Worm (Caenorhabditis elegans): ENCODE results near the gene fipr-12.

fipr-12 gene

DNA sequence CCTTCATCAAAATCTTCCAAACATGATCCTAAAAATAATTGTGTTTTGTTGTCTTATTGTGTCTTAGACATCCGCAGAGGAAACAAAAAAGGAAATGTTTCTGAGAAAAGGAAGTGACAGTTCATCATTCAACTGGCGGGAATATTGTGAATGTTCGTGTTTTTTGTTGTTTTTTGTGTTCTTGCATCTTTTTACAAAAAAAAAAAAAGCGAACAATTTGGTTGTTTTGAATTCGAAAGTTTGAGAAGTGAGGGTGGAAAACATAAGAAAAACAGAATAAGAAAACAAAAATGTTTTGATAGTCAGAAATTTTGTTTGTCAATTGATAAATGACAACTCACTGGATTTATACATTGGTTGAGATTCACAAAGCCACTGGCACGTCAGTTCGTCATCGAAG is 33.5 kb upstream of the fipr-12 start:
- TF ChIP-seq mls-2 (tag; optimal IDR thresholded peaks at IDR 0.05) (no peak), ham-2 (GFP tag; optimal IDR thresholded peaks at IDR 0.05) (no peak), unc-39 (tag; optimal IDR thresholded peaks at IDR 0.05) (no peak), ces-1 (GFP tag; optimal IDR thresholded peaks at IDR 0.05) (no peak), elt-1 (tag; optimal IDR thresholded peaks at IDR 0.05; ENCODE audit: borderline replicate concordance, insufficient read depth) (no peak), lin-13 (tag; optimal IDR thresholded peaks at IDR 0.05) (no peak), mab-5 (tag; optimal IDR thresholded peaks at IDR 0.05) (no peak), snpc-4 (tag; optimal IDR thresholded peaks at IDR 0.05) (no peak), ztf-11 (tag; optimal IDR thresholded peaks at IDR 0.05) (no peak), flh-1 (GFP tag; optimal IDR thresholded peaks at IDR 0.05) (no peak), hlh-1 (tag; optimal IDR thresholded peaks at IDR 0.05) (no peak), nhr-76 (tag; optimal IDR thresholded peaks at IDR 0.05) (no peak), lsy-2 (tag; optimal IDR thresholded peaks at IDR 0.05) (no peak), tbx-8 (GFP tag; optimal IDR thresholded peaks at IDR 0.05) (no peak), lin-32 (GFP tag; optimal IDR thresholded peaks at IDR 0.05) (no peak)

- no peak for TF ChIP-seq sptf-1 (tag; optimal IDR thresholded peaks at IDR 0.05)
- TF ChIP-seq ces-1 (GFP tag; optimal IDR thresholded peaks at IDR 0.05): peak; percentile 85
Observed at ce11 chrV:9911165-9911564, 32.0 kb upstream of the fipr-12 start.

- no peak for TF ChIP-seq mab-5 (tag; optimal IDR thresholded peaks at IDR 0.05)
- TF ChIP-seq hlh-1 (tag; optimal IDR thresholded peaks at IDR 0.05): no peak
- TF ChIP-seq ceh-43 (GFP tag; optimal IDR thresholded peaks at IDR 0.05): no peak
- no peak for TF ChIP-seq blmp-1 (tag; optimal IDR thresholded peaks at IDR 0.05)
- no peak for TF ChIP-seq lin-13 (tag; optimal IDR thresholded peaks at IDR 0.05)
- TF ChIP-seq ces-1 (GFP tag; optimal IDR thresholded peaks at IDR 0.05): no peak
- TF ChIP-seq M03D4.4 (tag; optimal IDR thresholded peaks at IDR 0.05): no peak
- TF ChIP-seq bed-3 (GFP tag; optimal IDR thresholded peaks at IDR 0.05): no peak
- no peak for TF ChIP-seq flh-1 (GFP tag; optimal IDR thresholded peaks at IDR 0.05)
- no peak for TF ChIP-seq ceh-39 (tag; optimal IDR thresholded peaks at IDR 0.05)
- TF ChIP-seq unc-120 (tag; optimal IDR thresholded peaks at IDR 0.05; ENCODE audit: poor library complexity, severe bottlenecking): no peak
- TF ChIP-seq pha-4 (tag; optimal IDR thresholded peaks at IDR 0.05): no peak
- TF ChIP-seq mls-2 (tag; optimal IDR thresholded peaks at IDR 0.05): no peak
- no peak for TF ChIP-seq ceh-83 (GFP tag; optimal IDR thresholded peaks at IDR 0.05)
- no peak for TF ChIP-seq nhr-76 (tag; optimal IDR thresholded peaks at IDR 0.05)
- TF ChIP-seq tbx-8 (GFP tag; optimal IDR thresholded peaks at IDR 0.05): no peak
- TF ChIP-seq mep-1 (tag; optimal IDR thresholded peaks at IDR 0.05): no peak
- no peak for TF ChIP-seq ztf-11 (tag; optimal IDR thresholded peaks at IDR 0.05)
- TF ChIP-seq cnd-1 (tag; optimal IDR thresholded peaks at IDR 0.05): no peak
Observed at ce11 chrV:9913863-9914262, 29.3 kb upstream of the fipr-12 start, which contains the start of gene fipr-10. Gene fipr-10 (plus strand): TSS chrV:9914163.

ce11 chrV:9915021-9915420 is 28.1 kb upstream of the fipr-12 start, which contains the start of gene mec-9:
Gene mec-9 (minus strand): TSS chrV:9915121.
- TF ChIP-seq sptf-1 (tag; optimal IDR thresholded peaks at IDR 0.05) (no peak), ztf-11 (tag; optimal IDR thresholded peaks at IDR 0.05) (no peak), elt-3 (tag; optimal IDR thresholded peaks at IDR 0.05) (no peak)

- TF ChIP-seq lsy-2 (tag; optimal IDR thresholded peaks at IDR 0.05): no peak
- TF ChIP-seq unc-120 (tag; optimal IDR thresholded peaks at IDR 0.05; ENCODE audit: poor library complexity, severe bottlenecking): no peak
- TF ChIP-seq elt-3 (tag; optimal IDR thresholded peaks at IDR 0.05): no peak
- no peak for TF ChIP-seq mab-5 (tag; optimal IDR thresholded peaks at IDR 0.05)
- no peak for TF ChIP-seq mep-1 (tag; optimal IDR thresholded peaks at IDR 0.05)
- TF ChIP-seq nhr-76 (tag; optimal IDR thresholded peaks at IDR 0.05): no peak
- TF ChIP-seq bed-3 (GFP tag; optimal IDR thresholded peaks at IDR 0.05): no peak
- TF ChIP-seq sem-2 (GFP tag; optimal IDR thresholded peaks at IDR 0.05): no peak
- no peak for TF ChIP-seq nhr-12 (tag; optimal IDR thresholded peaks at IDR 0.05)
- TF ChIP-seq unc-62 (GFP tag; optimal IDR thresholded peaks at IDR 0.05): no peak
- no peak for TF ChIP-seq unc-39 (tag; optimal IDR thresholded peaks at IDR 0.05)
- TF ChIP-seq mls-2 (tag; optimal IDR thresholded peaks at IDR 0.05): no peak
- no peak for TF ChIP-seq hlh-1 (tag; optimal IDR thresholded peaks at IDR 0.05)
- no peak for TF ChIP-seq nhr-237 (tag; optimal IDR thresholded peaks at IDR 0.05)
- TF ChIP-seq lin-13 (tag; optimal IDR thresholded peaks at IDR 0.05): no peak
- no peak for TF ChIP-seq lin-32 (GFP tag; optimal IDR thresholded peaks at IDR 0.05)
- no peak for TF ChIP-seq elt-1 (tag; optimal IDR thresholded peaks at IDR 0.05; ENCODE audit: borderline replicate concordance, insufficient read depth)
Observed at ce11 chrV:9916665-9917064, 26.5 kb upstream of the fipr-12 start, which contains the start of gene C50H2.4. Gene C50H2.4 (plus strand): TSS chrV:9916965.
